Fruit fly (Drosophila melanogaster) whole organism, embryonic: Measurements from ENCODE around the gene fok.

Experiments
- Ada2b ChIP-seq: fragments of 200-800 bp; sonication (Bioruptor generic); IDR thresholded peaks from 2 replicates; pipeline ENCODE4 v1.3.6; 2022; ENCODE audit warnings: missing biosample characterization, missing genetic modification characterization
- CG11504 ChIP-seq: fragments of 200-800 bp; sonication (Bioruptor generic); optimal IDR thresholded peaks from 3 replicates; lab custom pipeline; 2019; ENCODE audit warnings: missing biosample characterization, mild to moderate bottlenecking, missing genetic modification characterization, moderate library complexity
- CG11723 ChIP-seq: fragments of 200-800 bp; sonication (Bioruptor generic); optimal IDR thresholded peaks from 2 replicates; lab custom pipeline; 2017; ENCODE audit warnings: missing biosample characterization, mild to moderate bottlenecking, missing genetic modification characterization
- CG12236 ChIP-seq: fragments of 200-800 bp; sonication (Bioruptor generic); optimal IDR thresholded peaks from 2 replicates; lab custom pipeline; 2016; ENCODE audit warnings: missing biosample characterization, missing genetic modification characterization
- CG1233 ChIP-seq: fragments of 200-800 bp; sonication (Bioruptor generic); optimal IDR thresholded peaks from 4 replicates; lab custom pipeline; 2018; ENCODE audit warnings: missing biosample characterization, mild to moderate bottlenecking, missing genetic modification characterization
- CG14014 ChIP-seq: fragments of 200-800 bp; sonication (Bioruptor generic); IDR thresholded peaks from 2 replicates; pipeline ENCODE4 v1.3.6; 2022; ENCODE audit warnings: missing biosample characterization, missing genetic modification characterization
- CG1647 ChIP-seq: fragments of 200-800 bp; sonication (Bioruptor generic); optimal IDR thresholded peaks from 3 replicates; lab custom pipeline; 2016; ENCODE audit warnings: missing biosample characterization, missing genetic modification characterization
- CG16863 ChIP-seq: fragments of 200-800 bp; sonication (Bioruptor generic); optimal IDR thresholded peaks from 3 replicates; lab custom pipeline; 2016; ENCODE audit warnings: missing biosample characterization, missing genetic modification characterization
- CG17359 ChIP-seq: fragments of 200-800 bp; sonication (Bioruptor generic); optimal IDR thresholded peaks from 3 replicates; lab custom pipeline; 2018; ENCODE audit warnings: missing biosample characterization, mild to moderate bottlenecking, missing genetic modification characterization, moderate library complexity
- CG31224 ChIP-seq: fragments of 200-800 bp; sonication (Bioruptor generic); IDR thresholded peaks from 2 replicates; pipeline ENCODE4 v1.3.6; 2022; ENCODE audit warnings: missing biosample characterization, missing genetic modification characterization
- CG34422 ChIP-seq: fragments of 200-800 bp; sonication (Bioruptor generic); IDR thresholded peaks from 3 replicates; pipeline ENCODE4 v1.3.6; 2022; ENCODE audit warnings: missing biosample characterization, missing genetic modification characterization
- CG4282 ChIP-seq: fragments of 200-800 bp; sonication (Bioruptor generic); optimal IDR thresholded peaks from 2 replicates; lab custom pipeline; 2016; ENCODE audit warnings: missing biosample characterization, missing genetic modification characterization
- CG4328 ChIP-seq: fragments of 200-800 bp; sonication (Bioruptor generic); optimal IDR thresholded peaks from 3 replicates; lab custom pipeline; 2017; ENCODE audit warnings: missing biosample characterization, missing genetic modification reagents, missing genetic modification characterization
- CG4854 ChIP-seq: fragments of 200-800 bp; sonication (Bioruptor generic); optimal IDR thresholded peaks from 2 replicates; lab custom pipeline; 2016; ENCODE audit warnings: missing biosample characterization, missing genetic modification characterization, inconsistent platforms
- CG7839 ChIP-seq: fragments of 200-800 bp; sonication (Bioruptor generic); optimal IDR thresholded peaks from 3 replicates; lab custom pipeline; 2018; ENCODE audit warnings: missing biosample characterization, mild to moderate bottlenecking, missing genetic modification characterization, moderate library complexity
- CG7928 ChIP-seq: fragments of 200-800 bp; sonication (Bioruptor generic); optimal IDR thresholded peaks from 2 replicates; lab custom pipeline; 2017; ENCODE audit warnings: missing biosample characterization, mild to moderate bottlenecking, missing genetic modification characterization
- CG9932 ChIP-seq: fragments of 200-800 bp; sonication (Bioruptor generic); IDR thresholded peaks from 2 replicates; pipeline ENCODE4 v1.3.6; 2022; ENCODE audit warnings: missing biosample characterization, missing genetic modification characterization
- Dbx ChIP-seq: fragments of 200-800 bp; sonication (Bioruptor generic); IDR thresholded peaks from 3 replicates; pipeline ENCODE4 v1.3.6; 2022; ENCODE audit warnings: missing biosample characterization, missing genetic modification characterization
- Ets97D ChIP-seq: fragments of 200-800 bp; sonication (Bioruptor generic); optimal IDR thresholded peaks from 3 replicates; lab custom pipeline; 2016; ENCODE audit warnings: missing biosample characterization, missing genetic modification characterization
- Fer2 ChIP-seq: fragments of 200-800 bp; sonication (Bioruptor generic); optimal IDR thresholded peaks from 2 replicates; lab custom pipeline; 2018; ENCODE audit warnings: missing biosample characterization, mild to moderate bottlenecking, missing genetic modification characterization, moderate library complexity
- Fer3 ChIP-seq: fragments of 200-800 bp; sonication (Bioruptor generic); optimal IDR thresholded peaks from 2 replicates; lab custom pipeline; 2018; ENCODE audit warnings: missing biosample characterization, mild to moderate bottlenecking, missing genetic modification characterization, moderate library complexity
- Gug ChIP-seq: fragments of 200-800 bp; sonication (Bioruptor generic); IDR thresholded peaks from 4 replicates; pipeline ENCODE4 v1.3.6; 2022; ENCODE audit warnings: missing biosample characterization, missing genetic modification characterization
- Hsf ChIP-seq: fragments of 200-800 bp; sonication (Bioruptor generic); optimal IDR thresholded peaks from 3 replicates; lab custom pipeline; 2016; ENCODE audit warnings: missing biosample characterization, missing genetic modification characterization
- Ptx1 ChIP-seq: fragments of 200-800 bp; sonication (Bioruptor generic); IDR thresholded peaks from 2 replicates; pipeline ENCODE4 v1.3.6; 2022; ENCODE audit warnings: missing biosample characterization, missing genetic modification characterization
- Spps ChIP-seq: fragments of 200-800 bp; sonication (Bioruptor generic); optimal IDR thresholded peaks from 2 replicates; lab custom pipeline; 2018; ENCODE audit warnings: missing biosample characterization, mild to moderate bottlenecking, missing genetic modification characterization
- Trl ChIP-seq, 3 experiments: fragments of >200 bp in 2 of 3; fragments of 200-800 bp in 1 of 3; sonication (Bioruptor generic) in 1 of 3; optimal IDR thresholded peaks; 2 replicates in 1 of 3; 3 replicates in 2 of 3; lab custom pipeline; 2016 to 2017; ENCODE audit warnings: missing biosample characterization in 1 of 3, missing genetic modification characterization in 1 of 3
- br ChIP-seq: fragments of >200 bp; optimal IDR thresholded peaks from 2 replicates; lab custom pipeline; 2017
- cato ChIP-seq: fragments of 200-800 bp; sonication (Bioruptor generic); optimal IDR thresholded peaks from 2 replicates; lab custom pipeline; 2016; ENCODE audit warnings: missing biosample characterization, missing genetic modification characterization, borderline replicate concordance
- chif ChIP-seq, 2 experiments: fragments of 200-800 bp; sonication (Bioruptor generic); optimal IDR thresholded peaks; 3 replicates each; lab custom pipeline; 2016; ENCODE audit warnings: missing biosample characterization in 2 of 2, missing genetic modification characterization in 2 of 2
- chn ChIP-seq: fragments of 200-800 bp; sonication (Bioruptor generic); optimal IDR thresholded peaks from 2 replicates; lab custom pipeline; 2016; ENCODE audit warnings: missing biosample characterization, missing genetic modification characterization
- cwo ChIP-seq: fragments of 200-800 bp; sonication (Bioruptor generic); optimal IDR thresholded peaks from 3 replicates; lab custom pipeline; 2017; ENCODE audit warnings: missing biosample characterization, missing genetic modification characterization, mild to moderate bottlenecking, moderate library complexity, missing genetic modification reagents
- ems ChIP-seq: fragments of 200-800 bp; sonication (Bioruptor generic); optimal IDR thresholded peaks from 3 replicates; lab custom pipeline; 2016; ENCODE audit warnings: missing biosample characterization, missing genetic modification characterization
- en ChIP-seq: fragments of 200-800 bp; sonication (Bioruptor generic); optimal IDR thresholded peaks from 2 replicates; lab custom pipeline; 2016; ENCODE audit warnings: missing biosample characterization, missing genetic modification characterization
- fu2 ChIP-seq: fragments of 200-800 bp; sonication (Bioruptor generic); optimal IDR thresholded peaks from 2 replicates; lab custom pipeline; 2016; ENCODE audit warnings: missing biosample characterization, missing genetic modification characterization
- gce ChIP-seq: fragments of 200-800 bp; sonication (Bioruptor generic); IDR thresholded peaks from 3 replicates; pipeline ENCODE4 v1.3.6; 2022; ENCODE audit warnings: missing biosample characterization, missing genetic modification characterization
- lab ChIP-seq: fragments of 200-800 bp; sonication (Bioruptor generic); optimal IDR thresholded peaks from 3 replicates; lab custom pipeline; 2017; ENCODE audit warnings: missing biosample characterization, missing genetic modification characterization, mild to moderate bottlenecking, moderate library complexity, missing genetic modification reagents
- lola ChIP-seq, 3 experiments: fragments of >200 bp in 2 of 3; fragments of 200-800 bp in 1 of 3; sonication (Bioruptor generic) in 1 of 3; optimal IDR thresholded peaks; 2 replicates each; lab custom pipeline; 2017 to 2019; ENCODE audit warnings: missing biosample characterization in 3 of 3, missing genetic modification characterization in 3 of 3, mild to moderate bottlenecking in 1 of 3, moderate library complexity in 1 of 3
- nmo ChIP-seq: fragments of 200-800 bp; sonication (Bioruptor generic); optimal IDR thresholded peaks from 2 replicates; lab custom pipeline; 2018; ENCODE audit warnings: missing biosample characterization, mild to moderate bottlenecking, missing genetic modification characterization, moderate library complexity
- pnt ChIP-seq: fragments of 200-800 bp; sonication (Bioruptor generic); optimal IDR thresholded peaks from 3 replicates; lab custom pipeline; 2016; ENCODE audit warnings: missing biosample characterization, missing genetic modification characterization
- prd ChIP-seq, 3 experiments: fragments of >200 bp in 2 of 3; fragments of 200-800 bp in 1 of 3; sonication (Bioruptor generic) in 1 of 3; optimal IDR thresholded peaks in 2 of 3; IDR thresholded peaks in 1 of 3; 2 replicates in 2 of 3; 3 replicates in 1 of 3; pipeline versions ENCODE4 v1.3.6 to Lab custom; 2017 to 2022; ENCODE audit warnings: missing biosample characterization in 1 of 3, missing genetic modification characterization in 1 of 3
- shn ChIP-seq: fragments of 200-800 bp; sonication (Bioruptor generic); optimal IDR thresholded peaks from 3 replicates; lab custom pipeline; 2016; ENCODE audit warnings: missing biosample characterization, missing genetic modification characterization
- sisA ChIP-seq: fragments of 200-800 bp; sonication (Bioruptor generic); IDR thresholded peaks from 2 replicates; pipeline ENCODE4 v1.3.6; 2022; ENCODE audit warnings: missing biosample characterization, missing genetic modification characterization
- slbo ChIP-seq: fragments of 200-800 bp; sonication (Bioruptor generic); IDR thresholded peaks from 2 replicates; pipeline ENCODE4 v1.3.6; 2022; ENCODE audit warnings: missing biosample characterization, missing genetic modification characterization
- tll ChIP-seq, 2 experiments: fragments of 200-800 bp in 1 of 2; fragments of >200 bp in 1 of 2; sonication (Bioruptor generic) in 1 of 2; optimal IDR thresholded peaks; 2 replicates each; lab custom pipeline; 2017 to 2019; ENCODE audit warnings: missing biosample characterization in 2 of 2, missing genetic modification characterization in 2 of 2, mild to moderate bottlenecking in 1 of 2, moderate library complexity in 1 of 2
- twi ChIP-seq: fragments of 200-800 bp; optimal IDR thresholded peaks from 2 replicates; lab custom pipeline; 2019; ENCODE audit warnings: missing biosample characterization, mild to moderate bottlenecking, missing genetic modification characterization, moderate library complexity
- tx ChIP-seq: fragments of 200-800 bp; sonication (Bioruptor generic); optimal IDR thresholded peaks from 2 replicates; lab custom pipeline; 2016; ENCODE audit warnings: missing biosample characterization, missing genetic modification characterization
- zen ChIP-seq: fragments of 200-800 bp; sonication (Bioruptor generic); optimal IDR thresholded peaks from 3 replicates; lab custom pipeline; 2018; ENCODE audit warnings: missing biosample characterization, mild to moderate bottlenecking, missing genetic modification characterization, moderate library complexity
- zf30C ChIP-seq: fragments of 200-800 bp; sonication (Bioruptor generic); optimal IDR thresholded peaks from 3 replicates; lab custom pipeline; 2018; ENCODE audit warnings: missing biosample characterization, mild to moderate bottlenecking, missing genetic modification characterization

fok gene

DNA sequence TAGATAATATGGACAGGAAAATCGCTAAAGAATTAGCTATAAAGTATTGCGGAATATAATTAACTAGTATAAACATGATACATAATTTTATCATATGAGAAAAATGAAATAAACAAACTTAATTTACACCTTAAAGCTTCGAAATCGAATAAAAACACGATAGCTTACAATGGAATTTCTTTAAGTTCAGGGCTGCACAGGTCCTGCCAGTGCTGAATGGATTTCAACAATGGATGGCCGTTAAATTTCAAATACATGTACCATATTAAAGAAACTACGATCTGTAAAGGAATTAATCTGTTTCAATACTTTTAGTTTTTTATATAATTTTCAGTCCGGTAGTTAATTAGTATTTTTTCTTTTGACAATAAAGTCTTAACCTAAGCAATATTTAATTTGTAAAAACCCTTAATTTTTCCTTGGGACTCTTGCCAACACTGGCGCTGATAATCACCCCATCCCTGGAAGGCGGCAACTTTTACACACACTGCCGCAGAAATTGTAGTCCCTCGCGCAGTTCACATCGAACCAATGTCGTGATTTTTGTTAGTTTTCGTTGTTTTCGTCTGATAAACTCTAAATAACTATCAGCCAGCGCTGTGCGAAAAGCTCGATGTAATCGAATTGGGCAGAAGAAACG is 23.7 kb downstream of the fok start, which contains the start of the genes barr and lok (continued):
- TF ChIP-seq Ada2b (GFP tag; lab: Robert Waterston, UW): 0 out of 2 replicates have a peak, but pooled peaks have one; percentile 25
- peak; percentile 10 to 65 for TF ChIP-seq chif (GFP tag; optimal IDR thresholded peaks at IDR 0.05; lab: Kevin White, UChicago)
- peak; percentile 42 for TF ChIP-seq CG16863 (GFP tag; lab: Kevin White, UChicago)
- no peak for TF ChIP-seq zf30C (GFP tag; lab: Kevin White, UChicago)
- peak; percentile 8 for TF ChIP-seq CG12236 (GFP tag; lab: Kevin White, UChicago)
- TF ChIP-seq br (lab: Kevin White, UChicago): no peak
- no peak; the same call in 1 of the 2 replicates for TF ChIP-seq sisA (GFP tag; lab: Robert Waterston, UW)
- peak; percentile 63; the same call in 2 of the 3 replicates for TF ChIP-seq Dbx
- peak; percentile 40 for TF ChIP-seq twi
- TF ChIP-seq tx: peak; percentile 36
- TF ChIP-seq CG7839 (tag; lab: Kevin White, UChicago): peak; percentile 63
- TF ChIP-seq Fer3 (tag; lab: Kevin White, UChicago): peak; percentile 22
- TF ChIP-seq CG1647 (GFP tag; lab: Kevin White, UChicago): peak; percentile 47
- TF ChIP-seq CG11504: peak; percentile 68
- peak; percentile 49 for TF ChIP-seq CG1233 (GFP tag; lab: Kevin White, UChicago)
- TF ChIP-seq CG4854: peak; percentile 9
- TF ChIP-seq Fer2 (tag; lab: Kevin White, UChicago): peak; percentile 21
- peak; percentile 9 for TF ChIP-seq en
- peak; percentile 70 for TF ChIP-seq Hsf (GFP tag; lab: Kevin White, UChicago)
- TF ChIP-seq prd (optimal IDR thresholded peaks at IDR 0.05; lab: Kevin White, UChicago): no peak
- peak; percentile 57; the same call in 2 of the 3 replicates for TF ChIP-seq prd (GFP tag; IDR thresholded peaks at IDR 0.05; lab: Robert Waterston, UW)
- peak; percentile 39 for TF ChIP-seq CG4328 (GFP tag; lab: Kevin White, UChicago)
- TF ChIP-seq Trl (optimal IDR thresholded peaks at IDR 0.05; lab: Kevin White, UChicago): no peak
- TF ChIP-seq Trl (GFP tag; optimal IDR thresholded peaks at IDR 0.05; lab: Kevin White, UChicago): peak; percentile 17
- TF ChIP-seq CG4282 (GFP tag; lab: Kevin White, UChicago): no peak
- peak; percentile 25 for TF ChIP-seq zen (tag; lab: Kevin White, UChicago)
- peak; percentile 51 for TF ChIP-seq Ets97D
- TF ChIP-seq chn (GFP tag; lab: Kevin White, UChicago): peak; percentile 46
- no peak; the same call in 2 of the 3 replicates for TF ChIP-seq CG34422 (GFP tag; lab: Robert Waterston, UW)
- peak in 1 of 3 experiments; percentile 59 for TF ChIP-seq lola (GFP tag; optimal IDR thresholded peaks at IDR 0.05; lab: Kevin White, UChicago)
- no peak for TF ChIP-seq gce
- TF ChIP-seq tll (GFP tag; optimal IDR thresholded peaks at IDR 0.05; lab: Kevin White, UChicago): peak in 1 of 2 experiments; percentile 86
- TF ChIP-seq CG17359: no peak
- peak; percentile 99 for TF ChIP-seq CG7928 (GFP tag; lab: Kevin White, UChicago)
- no peak for TF ChIP-seq CG31224 (GFP tag; lab: Robert Waterston, UW)
- no peak for TF ChIP-seq lab
- no peak for TF ChIP-seq cwo (GFP tag; lab: Kevin White, UChicago)
- TF ChIP-seq pnt (GFP tag; lab: Kevin White, UChicago): peak; percentile 57
- TF ChIP-seq Ptx1 (GFP tag; lab: Robert Waterston, UW): peak; percentile 61; the same call in 1 of the 2 replicates
- peak; percentile 46; the same call in 1 of the 2 replicates for TF ChIP-seq slbo
- peak; percentile 59 for TF ChIP-seq shn (GFP tag; lab: Kevin White, UChicago)
- 0 out of 2 replicates have a peak, but pooled peaks have one; percentile 7 for TF ChIP-seq CG14014 (GFP tag; lab: Robert Waterston, UW)
- TF ChIP-seq nmo (GFP tag; lab: Kevin White, UChicago): peak; percentile 76
- TF ChIP-seq Spps (tag; lab: Kevin White, UChicago): no peak
- peak; percentile 45 for TF ChIP-seq fu2 (GFP tag; lab: Kevin White, UChicago)
- TF ChIP-seq cato (GFP tag; lab: Kevin White, UChicago): peak; percentile 16
- TF ChIP-seq CG11723 (GFP tag; lab: Kevin White, UChicago): peak; percentile 23
- peak; percentile 25; the same call in 1 of the 4 replicates for TF ChIP-seq Gug (GFP tag; lab: Robert Waterston, UW)
- TF ChIP-seq ems (GFP tag; lab: Kevin White, UChicago): peak; percentile 18
- TF ChIP-seq CG9932 (GFP tag; lab: Robert Waterston, UW): peak; percentile 64
